Worm (Caenorhabditis elegans) whole organism, midembryonic: ENCODE measurements around the gene mmcm-1.

Source experiments
- T22C8.4 ChIP-seq: fragments of 200-800 bp; sonication (Bioruptor generic); IDR thresholded peaks from 2 replicates; pipeline ENCODE4 v1.3.6; 2022; ENCODE audit warnings: missing genetic modification characterization, missing compliant biosample characterization
- cog-1 ChIP-seq: sonication (generic microtip); optimal IDR thresholded peaks from 2 replicates; lab custom pipeline; 2016; ENCODE audit warnings: missing genetic modification characterization, missing compliant biosample characterization
- flt-1 ChIP-seq: fragments of 200-800 bp; sonication (Bioruptor generic); IDR thresholded peaks from 2 replicates; pipeline ENCODE4 v1.3.6; 2022; ENCODE audit warnings: missing genetic modification characterization, missing compliant biosample characterization
- klf-2 ChIP-seq: fragments of 200-800 bp; sonication (Bioruptor generic); conservative IDR thresholded peaks from 2 replicates; pipeline ENCODE4 v1.3.6; 2022; ENCODE audit warnings: missing genetic modification reagents, missing genetic modification characterization, missing compliant biosample characterization
- med-1 ChIP-seq: sonication (generic microtip); optimal IDR thresholded peaks from 2 replicates; lab custom pipeline; 2017; ENCODE audit warnings: missing genetic modification characterization, mild to moderate bottlenecking, missing compliant biosample characterization, antibody characterized with exemption, missing genetic modification reagents; ENCODE audit not compliant: insufficient read depth
- ref-1 ChIP-seq: fragments of 200-800 bp; sonication (Bioruptor generic); conservative IDR thresholded peaks from 2 replicates; pipeline ENCODE4 v1.3.6; 2022; ENCODE audit warnings: missing genetic modification reagents, missing genetic modification characterization, missing compliant biosample characterization
- tab-1 ChIP-seq: fragments of 200-800 bp; sonication (Bioruptor generic); IDR thresholded peaks from 2 replicates; pipeline ENCODE4 v1.3.6; 2022; ENCODE audit warnings: missing genetic modification characterization, missing compliant biosample characterization
- ztf-23 ChIP-seq: fragments of 200-800 bp; sonication (Bioruptor generic); IDR thresholded peaks from 2 replicates; pipeline ENCODE4 v1.3.6; 2022; ENCODE audit warnings: missing genetic modification reagents, missing genetic modification characterization, missing compliant biosample characterization
- ztf-29 ChIP-seq: fragments of 200-800 bp; sonication (Bioruptor generic); IDR thresholded peaks from 2 replicates; pipeline ENCODE4 v1.3.6; 2022; ENCODE audit warnings: missing genetic modification reagents, missing genetic modification characterization, missing compliant biosample characterization

mmcm-1 gene

ce11 chrIII:3867937-3868929 lies 39.3 kb downstream of the mmcm-1 start:
- TF ChIP-seq ref-1 (GFP tag; lab: Robert Waterston, UW) (no peak), med-1 (GFP tag; lab: Kevin White, UChicago) (no peak), tab-1 (GFP tag; lab: Robert Waterston, UW) (no peak), ztf-23 (GFP tag; lab: Robert Waterston, UW) (no peak), flt-1 (no peak), T22C8.4 (no peak), cog-1 (no peak), klf-2 (no peak), ztf-29 (GFP tag; lab: Robert Waterston, UW) (no peak)

ce11 chrIII:3867378-3867904 lies 40.0 kb downstream of the mmcm-1 start, which contains the start of gene rpl-3:
Gene rpl-3 (plus strand): TSS chrIII:3867854.
- TF ChIP-seq med-1 (GFP tag; lab: Kevin White, UChicago) (peak; percentile 69), ref-1 (GFP tag; lab: Robert Waterston, UW) (peak; percentile 70), ztf-29 (GFP tag; lab: Robert Waterston, UW) (peak; percentile 98), klf-2 (peak; percentile 91), T22C8.4 (peak; percentile 96), cog-1 (peak; percentile 100), tab-1 (GFP tag; lab: Robert Waterston, UW) (peak; percentile 88; the same call in 1 of the 2 replicates), flt-1 (peak; percentile 99), ztf-23 (GFP tag; lab: Robert Waterston, UW) (peak; percentile 98)

- TF ChIP-seq ztf-23 (GFP tag; lab: Robert Waterston, UW) (no peak), flt-1 (no peak)
Observed at ce11 chrIII:3863814-3864507, 43.5 kb downstream of the mmcm-1 start, which contains the start of gene acs-19. Gene acs-19 (plus strand): TSS chrIII:3864489.

- TF ChIP-seq tab-1 (GFP tag; lab: Robert Waterston, UW), result peak; percentile 29; the same call in 1 of the 2 replicates
- no peak for TF ChIP-seq ztf-29 (GFP tag; lab: Robert Waterston, UW)
- TF ChIP-seq flt-1, result peak; percentile 55; the same call in 1 of the 2 replicates
- peak; percentile 71; the same call in 1 of the 2 replicates for TF ChIP-seq ztf-23 (GFP tag; lab: Robert Waterston, UW)
- TF ChIP-seq T22C8.4, result peak; percentile 54; the same call in 1 of the 2 replicates
- TF ChIP-seq cog-1, result peak; percentile 42
- no peak for TF ChIP-seq med-1 (GFP tag; lab: Kevin White, UChicago)
Observed at ce11 chrIII:3862918-3863385, 44.5 kb downstream of the mmcm-1 start, which contains the start of gene brc-1. Gene brc-1 (minus strand): TSS chrIII:3862968.

ce11 chrIII:3857007-3857406 lies 50.5 kb downstream of the mmcm-1 start:
- TF ChIP-seq ztf-23 (GFP tag; lab: Robert Waterston, UW), result peak; percentile 54; the same call in 1 of the 2 replicates

ce11 chrIII:3854868-3855267 lies 52.6 kb downstream of the mmcm-1 start:
- TF ChIP-seq ztf-23 (GFP tag; lab: Robert Waterston, UW), result peak; percentile 85
- 0 out of 2 replicates have a peak, but pooled peaks have one; percentile 57 for TF ChIP-seq klf-2
- peak; percentile 72 for TF ChIP-seq flt-1
